Worm (Caenorhabditis elegans) whole organism, L2 larva: ENCODE data around the gene Y10G11A.1.
"Not testable (repeated sequence)": the region's sequence is repeated elsewhere in the genome, so short reads cannot be mapped to it uniquely, and the experiment has no call there.

Experiments used
- C34F6.9 ChIP-seq: fragments of 150-350 bp; optimal IDR thresholded peaks from 2 replicates; lab custom pipeline; 2014; ENCODE audit warnings: missing biosample characterization, missing genetic modification characterization
- F13H6.1 ChIP-seq: sonication (generic microtip); optimal IDR thresholded peaks from 2 replicates; lab custom pipeline; 2016; ENCODE audit warnings: missing genetic modification characterization, missing compliant biosample characterization
- Y55F3AM.14 ChIP-seq: fragments of 200-800 bp; sonication (Bioruptor generic); optimal IDR thresholded peaks from 2 replicates; lab custom pipeline; 2018; ENCODE audit warnings: mild to moderate bottlenecking, missing genetic modification characterization, missing compliant biosample characterization
- blmp-1 ChIP-seq: sonication (generic microtip); optimal IDR thresholded peaks from 2 replicates; lab custom pipeline; 2017; ENCODE audit warnings: missing genetic modification characterization, mild to moderate bottlenecking, missing compliant biosample characterization, antibody characterized with exemption, moderate library complexity; ENCODE audit not compliant: insufficient read depth
- crh-2 ChIP-seq: sonication (generic microtip); optimal IDR thresholded peaks from 2 replicates; lab custom pipeline; 2017; ENCODE audit warnings: missing biosample characterization, missing genetic modification characterization
- egl-27 ChIP-seq: sonication (generic microtip); optimal IDR thresholded peaks from 3 replicates; lab custom pipeline; 2017; ENCODE audit warnings: missing biosample characterization, missing genetic modification reagents, missing genetic modification characterization
- fos-1 ChIP-seq: fragments of 150-350 bp; optimal IDR thresholded peaks from 2 replicates; lab custom pipeline; 2014; ENCODE audit warnings: missing biosample characterization, missing genetic modification characterization
- lin-13 ChIP-seq: fragments of 150-350 bp; optimal IDR thresholded peaks from 2 replicates; lab custom pipeline; 2014; ENCODE audit warnings: missing biosample characterization, missing genetic modification reagents, missing genetic modification characterization
- lin-39 ChIP-seq: fragments of 150-350 bp; optimal IDR thresholded peaks from 2 replicates; lab custom pipeline; 2014; ENCODE audit warnings: missing biosample characterization, missing genetic modification reagents, missing genetic modification characterization
- lsy-2 ChIP-seq, 2 experiments: fragments of 150-350 bp in 1 of 2; sonication (generic microtip) in 1 of 2; optimal IDR thresholded peaks; 2 replicates each; lab custom pipeline; 2014 to 2017; ENCODE audit warnings: missing biosample characterization in 2 of 2, missing genetic modification characterization in 2 of 2
- mbf-1 ChIP-seq: sonication (generic microtip); optimal IDR thresholded peaks from 2 replicates; lab custom pipeline; 2017; ENCODE audit warnings: missing biosample characterization, missing genetic modification characterization
- mdl-1 ChIP-seq, 2 experiments: fragments of 150-350 bp in 1 of 2; sonication (generic microtip) in 1 of 2; optimal IDR thresholded peaks; 2 replicates each; lab custom pipeline; 2017; ENCODE audit warnings: missing biosample characterization in 2 of 2, missing genetic modification characterization in 2 of 2
- nhr-10 ChIP-seq: sonication (generic microtip); optimal IDR thresholded peaks from 2 replicates; lab custom pipeline; 2017; ENCODE audit warnings: missing biosample characterization, missing genetic modification characterization
- nhr-11 ChIP-seq: fragments of 150-350 bp; optimal IDR thresholded peaks from 2 replicates; lab custom pipeline; 2014; ENCODE audit warnings: missing biosample characterization, missing genetic modification characterization
- nhr-21 ChIP-seq: fragments of 150-350 bp; optimal IDR thresholded peaks from 2 replicates; lab custom pipeline; 2014; ENCODE audit warnings: missing biosample characterization, missing genetic modification characterization
- nhr-23 ChIP-seq: fragments of 150-350 bp; optimal IDR thresholded peaks from 2 replicates; lab custom pipeline; 2014; ENCODE audit warnings: missing biosample characterization, missing genetic modification reagents, missing genetic modification characterization
- nhr-237 ChIP-seq: fragments of 150-350 bp; optimal IDR thresholded peaks from 2 replicates; lab custom pipeline; 2014; ENCODE audit warnings: missing biosample characterization, missing genetic modification characterization
- nhr-25 ChIP-seq: fragments of 150-350 bp; sonication (generic microtip); optimal IDR thresholded peaks from 3 replicates; lab custom pipeline; 2014; ENCODE audit warnings: missing biosample characterization, missing genetic modification characterization
- peb-1 ChIP-seq: fragments of 150-350 bp; optimal IDR thresholded peaks from 2 replicates; lab custom pipeline; 2014; ENCODE audit warnings: missing biosample characterization, missing genetic modification characterization
- sma-3 ChIP-seq: sonication (generic microtip); optimal IDR thresholded peaks from 2 replicates; lab custom pipeline; 2016; ENCODE audit warnings: missing genetic modification reagents, missing genetic modification characterization, missing compliant biosample characterization
- unc-55 ChIP-seq: fragments of 150-350 bp; sonication (generic microtip); optimal IDR thresholded peaks from 3 replicates; lab custom pipeline; 2014; ENCODE audit warnings: missing biosample characterization, missing genetic modification reagents, missing genetic modification characterization
- unc-62 ChIP-seq: fragments of 150-350 bp; optimal IDR thresholded peaks from 2 replicates; lab custom pipeline; 2014; ENCODE audit warnings: missing biosample characterization, missing genetic modification reagents, missing genetic modification characterization
- ztf-4 ChIP-seq: fragments of 150-350 bp; optimal IDR thresholded peaks from 2 replicates; lab custom pipeline; 2014; ENCODE audit warnings: missing biosample characterization, missing genetic modification characterization

Gene Y10G11A.1

ce11 chrIV:16446664-16447063, 22.2 kb downstream of the Y10G11A.1 start:
- no peak for TF ChIP-seq unc-62 (GFP tag; lab: Kevin White, UChicago)
- no peak for TF ChIP-seq nhr-237
- TF ChIP-seq sma-3 (GFP tag; lab: Kevin White, UChicago): no peak
- no peak for TF ChIP-seq F13H6.1 (tag; lab: Kevin White, UChicago)
- TF ChIP-seq lsy-2 (tag; optimal IDR thresholded peaks at IDR 0.05; lab: Kevin White, UChicago): no peak
- TF ChIP-seq egl-27: no peak
- TF ChIP-seq nhr-11 (tag; lab: Kevin White, UChicago): no peak
- no peak for TF ChIP-seq nhr-25 (tag; lab: Kevin White, UChicago)
- TF ChIP-seq crh-2 (tag; lab: Kevin White, UChicago): no peak
- TF ChIP-seq nhr-21 (tag; lab: Kevin White, UChicago): no peak
- no peak for TF ChIP-seq C34F6.9 (tag; lab: Kevin White, UChicago)
- no peak for TF ChIP-seq lin-39
- no peak for TF ChIP-seq Y55F3AM.14 (GFP tag; lab: Kevin White, UChicago)
- TF ChIP-seq nhr-23: no peak
- no peak for TF ChIP-seq ztf-4 (tag; lab: Kevin White, UChicago)
- no peak for TF ChIP-seq nhr-10

ce11 chrIV:16470888-16471287, 46.5 kb downstream of the Y10G11A.1 start, which contains the start of gene VY10G11R.1:
VY10G11R.1 (minus strand) TSS chrIV:16470988.
- not testable (repeated sequence) for TF ChIP-seq unc-62 (GFP tag; lab: Kevin White, UChicago); lin-13 (GFP tag; lab: Kevin White, UChicago); fos-1 (tag; lab: Kevin White, UChicago)

DNA sequence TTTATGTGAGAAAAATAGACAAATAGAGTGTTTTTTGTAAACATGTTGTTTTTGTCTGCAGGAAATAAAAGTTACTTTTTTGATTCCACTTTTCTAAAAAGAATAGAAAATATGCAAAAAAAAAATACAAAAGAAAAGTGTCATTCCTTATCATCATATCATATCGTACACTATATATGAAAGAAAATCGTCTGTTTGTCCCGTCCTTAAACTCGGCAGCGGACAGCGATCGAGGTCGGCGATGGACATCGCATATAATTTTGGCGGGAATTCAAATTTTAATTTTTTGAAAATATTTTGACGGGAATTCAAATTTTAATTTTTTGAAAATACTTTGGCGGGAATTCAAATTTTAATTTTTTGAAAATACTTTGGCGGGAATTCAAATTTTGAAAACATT, 47.1 kb downstream of the Y10G11A.1 start:
- TF ChIP-seq unc-55 (GFP tag; lab: Kevin White, UChicago): no peak
- no peak for TF ChIP-seq ztf-4 (tag; lab: Kevin White, UChicago)

DNA sequence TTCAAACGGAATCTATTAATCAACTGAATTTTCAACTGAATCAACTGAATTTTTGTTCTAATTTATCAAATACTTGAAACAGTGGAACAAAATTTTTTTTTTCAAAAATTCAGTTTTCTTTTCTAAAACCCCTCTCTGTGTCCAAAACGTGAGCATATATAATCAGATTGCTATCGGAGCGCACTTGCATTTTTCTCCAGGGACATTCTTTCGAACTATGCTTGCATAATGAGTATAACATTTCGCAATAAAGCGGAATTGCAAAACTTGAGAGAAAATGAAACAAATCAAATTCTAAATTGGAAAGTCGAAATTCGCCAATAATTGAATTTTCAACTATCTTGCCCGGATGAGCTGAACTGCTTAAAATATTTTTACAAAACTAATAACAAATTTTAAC, 51.6 kb downstream of the Y10G11A.1 start:
- TF ChIP-seq mdl-1 (tag; optimal IDR thresholded peaks at IDR 0.05; lab: Kevin White, UChicago) (no peak), C34F6.9 (tag; lab: Kevin White, UChicago) (peak; percentile 35), unc-55 (GFP tag; lab: Kevin White, UChicago) (peak; percentile 73)

- TF ChIP-seq peb-1 (tag; lab: Kevin White, UChicago) (no peak), mbf-1 (tag; lab: Kevin White, UChicago) (no peak), blmp-1 (tag; lab: Kevin White, UChicago) (no peak), lsy-2 (tag; optimal IDR thresholded peaks at IDR 0.05; lab: Kevin White, UChicago) (no peak), lin-13 (GFP tag; lab: Kevin White, UChicago) (no peak), unc-55 (GFP tag; lab: Kevin White, UChicago) (peak; percentile 19), unc-62 (GFP tag; lab: Kevin White, UChicago) (no peak)
Observed at ce11 chrIV:16477169-16477568, 52.7 kb downstream of the Y10G11A.1 start, which contains the start of gene Y51H4A.1. Y51H4A.1 (minus strand) TSS chrIV:16477295.
